5 fruit fly cellular contexts compared by ENCODE assay signal in genomic region chrX:1478276-1479122, dm6.
A peak's percentile ranks its signal among the peaks of the same experiment; 100 is the strongest.
TF ChIP-seq lines count a peak whose summit lies in the region.

TSS of gene rush (plus strand) at chrX:1478552.

- no peak for TF ChIP-seq CTCF in whole organism, embryonic (GFP tag; optimal IDR thresholded peaks at IDR 0.05; lab: Kevin White, UChicago)

TF ChIP-seq in whole organism, adult, 20 proteins besides CTCF, POLR2A, EP300 and RAD21:
- peak; percentile 44 for TF ChIP-seq ovo (GFP tag; optimal IDR thresholded peaks at IDR 0.05; lab: Kevin White, UChicago)
- TF ChIP-seq CG7101 (tag; optimal IDR thresholded peaks at IDR 0.05; lab: Kevin White, UChicago) = peak; percentile 38
- peak; percentile 73 for TF ChIP-seq pad (GFP tag; optimal IDR thresholded peaks at IDR 0.05; lab: Kevin White, UChicago)
- no peak for TF ChIP-seq tj (GFP tag; optimal IDR thresholded peaks at IDR 0.05; lab: Kevin White, UChicago)
- TF ChIP-seq CG7045 (GFP tag; optimal IDR thresholded peaks at IDR 0.05; lab: Kevin White, UChicago) = no peak
- TF ChIP-seq cic (GFP tag; optimal IDR thresholded peaks at IDR 0.05; lab: Kevin White, UChicago) = peak; percentile 4
- TF ChIP-seq CG1620 (GFP tag; optimal IDR thresholded peaks at IDR 0.05; lab: Kevin White, UChicago) = peak; percentile 49
- no peak for TF ChIP-seq kay (GFP tag; lab: Kevin White, UChicago; ENCODE audit: borderline replicate concordance)
- TF ChIP-seq Mnt (GFP tag; optimal IDR thresholded peaks at IDR 0.05; lab: Kevin White, UChicago) = peak; percentile 62
- TF ChIP-seq bab1 (GFP tag; optimal IDR thresholded peaks at IDR 0.05; lab: Kevin White, UChicago) = peak; percentile 21
- peak; percentile 59 for TF ChIP-seq Crg-1 (GFP tag; optimal IDR thresholded peaks at IDR 0.05; lab: Kevin White, UChicago)
- no peak for TF ChIP-seq CG14711 (tag; optimal IDR thresholded peaks at IDR 0.05; lab: Kevin White, UChicago)
- TF ChIP-seq Hr96 (GFP tag; optimal IDR thresholded peaks at IDR 0.05; lab: Kevin White, UChicago) = peak; percentile 43
- peak; percentile 23 for TF ChIP-seq CG11617 (GFP tag; optimal IDR thresholded peaks at IDR 0.05; lab: Kevin White, UChicago)
- TF ChIP-seq CG12768 (GFP tag; optimal IDR thresholded peaks at IDR 0.05; lab: Kevin White, UChicago) = no peak

TF ChIP-seq in whole organism, embryonic, 481 proteins besides CTCF, POLR2A, EP300 and RAD21 (continues in another document):
- TF ChIP-seq da (GFP tag; optimal IDR thresholded peaks at IDR 0.05; lab: Kevin White, UChicago) (no peak), CG12659 (GFP tag; optimal IDR thresholded peaks at IDR 0.05; lab: Kevin White, UChicago) (peak; percentile 58), sc (optimal IDR thresholded peaks at IDR 0.05; lab: Kevin White, UChicago) (no peak), sc (GFP tag; optimal IDR thresholded peaks at IDR 0.05; lab: Kevin White, UChicago) (no peak), pzg (GFP tag; optimal IDR thresholded peaks at IDR 0.05; lab: Kevin White, UChicago) (peak; percentile 82), yki (optimal IDR thresholded peaks at IDR 0.05; lab: Kevin White, UChicago) (no peak), chm (GFP tag; IDR thresholded peaks at IDR 0.05; lab: Robert Waterston, UW) (0 out of 2 replicates have a peak, but pooled peaks have one; percentile 20), CG10979 (tag; optimal IDR thresholded peaks at IDR 0.05; lab: Kevin White, UChicago) (no peak), Camta (GFP tag; optimal IDR thresholded peaks at IDR 0.05; lab: Kevin White, UChicago) (no peak), Adf1 (GFP tag; IDR thresholded peaks at IDR 0.05; lab: Robert Waterston, UW) (no peak), CG9609 (GFP tag; optimal IDR thresholded peaks at IDR 0.05; lab: Kevin White, UChicago) (no peak), Hr3 (GFP tag; optimal IDR thresholded peaks at IDR 0.05; lab: Kevin White, UChicago) (peak; percentile 2), CG11085 (GFP tag; IDR thresholded peaks at IDR 0.05; lab: Robert Waterston, UW) (no peak), BtbVII (GFP tag; optimal IDR thresholded peaks at IDR 0.05; lab: Kevin White, UChicago) (no peak), CG12744 (GFP tag; optimal IDR thresholded peaks at IDR 0.05; lab: Kevin White, UChicago) (no peak), CG17829 (tag; optimal IDR thresholded peaks at IDR 0.05; lab: Kevin White, UChicago) (peak; percentile 49), Blimp-1 (GFP tag; optimal IDR thresholded peaks at IDR 0.05; lab: Kevin White, UChicago) (no peak), Atf-2 (GFP tag; optimal IDR thresholded peaks at IDR 0.05; lab: Kevin White, UChicago) (no peak), dati (GFP tag; IDR thresholded peaks at IDR 0.05; lab: Robert Waterston, UW) (no peak), MBD-R2 (GFP tag; IDR thresholded peaks at IDR 0.05; lab: Robert Waterston, UW) (peak; percentile 69)

TF ChIP-seq in whole organism, prepupa, 60 proteins besides CTCF, POLR2A, EP300 and RAD21 (continues in another document):
- TF ChIP-seq dac (GFP tag; optimal IDR thresholded peaks at IDR 0.05; lab: Kevin White, UChicago) (peak; percentile 2), Sox14 (GFP tag; optimal IDR thresholded peaks at IDR 0.05; lab: Kevin White, UChicago) (peak; percentile 32), CG3032 (tag; optimal IDR thresholded peaks at IDR 0.05; lab: Kevin White, UChicago) (peak; percentile 22), ss (GFP tag; optimal IDR thresholded peaks at IDR 0.05; lab: Kevin White, UChicago) (peak in 1 of 2 experiments; percentile 15), dsx (GFP tag; optimal IDR thresholded peaks at IDR 0.05; lab: Kevin White, UChicago; ENCODE audit: poor library complexity, severe bottlenecking) (no peak), CG8119 (GFP tag; IDR thresholded peaks at IDR 0.05; lab: Robert Waterston, UW) (no peak), CG6808 (GFP tag; optimal IDR thresholded peaks at IDR 0.05; lab: Kevin White, UChicago) (peak; percentile 19), CG3919 (GFP tag; optimal IDR thresholded peaks at IDR 0.05; lab: Kevin White, UChicago) (peak; percentile 11), fkh (GFP tag; optimal IDR thresholded peaks at IDR 0.05; lab: Kevin White, UChicago) (peak; percentile 46), svp (GFP tag; lab: Kevin White, UChicago) (no peak), CG11762 (GFP tag; optimal IDR thresholded peaks at IDR 0.05; lab: Kevin White, UChicago; ENCODE audit: insufficient read depth) (no peak), spab (GFP tag; optimal IDR thresholded peaks at IDR 0.05; lab: Kevin White, UChicago) (no peak), acj6 (GFP tag; optimal IDR thresholded peaks at IDR 0.05; lab: Kevin White, UChicago) (peak; percentile 44), CG32006 (GFP tag; optimal IDR thresholded peaks at IDR 0.05; lab: Kevin White, UChicago) (peak; percentile 34), Ets96B (tag; optimal IDR thresholded peaks at IDR 0.05; lab: Kevin White, UChicago) (no peak), CG8632 (GFP tag; optimal IDR thresholded peaks at IDR 0.05; lab: Kevin White, UChicago) (no peak), CG7368 (GFP tag; optimal IDR thresholded peaks at IDR 0.05; lab: Kevin White, UChicago) (no peak), OdsH (GFP tag; optimal IDR thresholded peaks at IDR 0.05; lab: Kevin White, UChicago) (peak; percentile 48), pdm3 (GFP tag; optimal IDR thresholded peaks at IDR 0.05; lab: Kevin White, UChicago) (no peak), CG11902 (GFP tag; optimal IDR thresholded peaks at IDR 0.05; lab: Kevin White, UChicago) (peak; percentile 17)

TF ChIP-seq in whole organism, pupa, 21 proteins besides CTCF, POLR2A, EP300 and RAD21:
- TF ChIP-seq fd96Ca (GFP tag; IDR thresholded peaks at IDR 0.05; lab: Robert Waterston, UW) (peak; percentile 28; the same call in 1 of the 3 replicates), CG10348 (GFP tag; IDR thresholded peaks at IDR 0.05; lab: Robert Waterston, UW) (no peak), rn (GFP tag; IDR thresholded peaks at IDR 0.05; lab: Robert Waterston, UW) (no peak), EcR (GFP tag; optimal IDR thresholded peaks at IDR 0.05; lab: Kevin White, UChicago) (no peak), CG4496 (GFP tag; IDR thresholded peaks at IDR 0.05; lab: Robert Waterston, UW) (peak; percentile 60), CG17806 (tag; optimal IDR thresholded peaks at IDR 0.05; lab: Kevin White, UChicago) (no peak), gl (tag; optimal IDR thresholded peaks at IDR 0.05; lab: Kevin White, UChicago) (no peak), CG8159 (tag; optimal IDR thresholded peaks at IDR 0.05; lab: Kevin White, UChicago) (peak; percentile 16), Pif1A (GFP tag; optimal IDR thresholded peaks at IDR 0.05; lab: Kevin White, UChicago) (no peak), CG34367 (tag; optimal IDR thresholded peaks at IDR 0.05; lab: Kevin White, UChicago) (no peak), Snoo (tag; optimal IDR thresholded peaks at IDR 0.05; lab: Kevin White, UChicago) (no peak)

TF ChIP-seq in whole organism, wandering third instar larva, 38 proteins besides CTCF, POLR2A, EP300 and RAD21 (continues in another document):
- no peak for TF ChIP-seq sv (GFP tag; optimal IDR thresholded peaks at IDR 0.05; lab: Kevin White, UChicago)
- TF ChIP-seq h (GFP tag; optimal IDR thresholded peaks at IDR 0.05; lab: Kevin White, UChicago) = peak; percentile 21
- no peak for TF ChIP-seq OdsH (GFP tag; optimal IDR thresholded peaks at IDR 0.05; lab: Kevin White, UChicago)
- peak in 1 of 2 experiments; percentile 57 for TF ChIP-seq foxo (GFP tag; optimal IDR thresholded peaks at IDR 0.05; lab: Kevin White, UChicago)
- TF ChIP-seq Jra (GFP tag; optimal IDR thresholded peaks at IDR 0.05; lab: Kevin White, UChicago) = peak; percentile 13
- TF ChIP-seq usp (GFP tag; optimal IDR thresholded peaks at IDR 0.05; lab: Kevin White, UChicago) = no peak
- TF ChIP-seq Hr78 (GFP tag; optimal IDR thresholded peaks at IDR 0.05; lab: Kevin White, UChicago) = no peak
- TF ChIP-seq CG9705 (GFP tag; optimal IDR thresholded peaks at IDR 0.05; lab: Kevin White, UChicago) = peak; percentile 29
- peak; percentile 45 for TF ChIP-seq HLH106 (tag; optimal IDR thresholded peaks at IDR 0.05; lab: Kevin White, UChicago)
- TF ChIP-seq dl (GFP tag; optimal IDR thresholded peaks at IDR 0.05; lab: Kevin White, UChicago; ENCODE audit: insufficient read depth in 1 of 2, partially characterized antibody in 2 of 2) = no peak
- TF ChIP-seq Hnf4 (GFP tag; optimal IDR thresholded peaks at IDR 0.05; lab: Kevin White, UChicago) = no peak
- TF ChIP-seq Myc (optimal IDR thresholded peaks at IDR 0.05; lab: Kevin White, UChicago) = no peak
- no peak for TF ChIP-seq psq (GFP tag; optimal IDR thresholded peaks at IDR 0.05; lab: Kevin White, UChicago)
- TF ChIP-seq Mio (GFP tag; optimal IDR thresholded peaks at IDR 0.05; lab: Kevin White, UChicago) = no peak
- TF ChIP-seq brk (GFP tag; optimal IDR thresholded peaks at IDR 0.05; lab: Kevin White, UChicago) = no peak
- TF ChIP-seq ey (GFP tag; optimal IDR thresholded peaks at IDR 0.05; lab: Kevin White, UChicago) = peak; percentile 31
- no peak for TF ChIP-seq sage (GFP tag; optimal IDR thresholded peaks at IDR 0.05; lab: Kevin White, UChicago)
- TF ChIP-seq dsf (GFP tag; optimal IDR thresholded peaks at IDR 0.05; lab: Kevin White, UChicago; ENCODE audit: borderline replicate concordance) = no peak
- TF ChIP-seq br (GFP tag; optimal IDR thresholded peaks at IDR 0.05; lab: Kevin White, UChicago) = peak; percentile 23
- no peak for TF ChIP-seq dmrt93B (GFP tag; optimal IDR thresholded peaks at IDR 0.05; lab: Kevin White, UChicago)
- no peak for TF ChIP-seq N (GFP tag; optimal IDR thresholded peaks at IDR 0.05; lab: Kevin White, UChicago)
- peak; percentile 42 for TF ChIP-seq rgr (GFP tag; optimal IDR thresholded peaks at IDR 0.05; lab: Kevin White, UChicago)
- no peak for TF ChIP-seq GATAd (GFP tag; optimal IDR thresholded peaks at IDR 0.05; lab: Kevin White, UChicago)
- peak; percentile 9 for TF ChIP-seq Hr83 (GFP tag; optimal IDR thresholded peaks at IDR 0.05; lab: Kevin White, UChicago; ENCODE audit: poor library complexity, severe bottlenecking)
- TF ChIP-seq Abd-B (GFP tag; optimal IDR thresholded peaks at IDR 0.05; lab: Kevin White, UChicago) = no peak
- no peak for TF ChIP-seq Dif (GFP tag; optimal IDR thresholded peaks at IDR 0.05; lab: Kevin White, UChicago; ENCODE audit: partially characterized antibody)
- TF ChIP-seq lola (GFP tag; optimal IDR thresholded peaks at IDR 0.05; lab: Kevin White, UChicago) = no peak
- peak; percentile 42 for TF ChIP-seq fru (GFP tag; optimal IDR thresholded peaks at IDR 0.05; lab: Kevin White, UChicago)
- no peak for TF ChIP-seq Vsx2 (GFP tag; optimal IDR thresholded peaks at IDR 0.05; lab: Kevin White, UChicago; ENCODE audit: partially characterized antibody)
- no peak for TF ChIP-seq CrebA (GFP tag; optimal IDR thresholded peaks at IDR 0.05; lab: Kevin White, UChicago; ENCODE audit: borderline replicate concordance)
- peak; percentile 28 for TF ChIP-seq Sp1 (GFP tag; optimal IDR thresholded peaks at IDR 0.05; lab: Kevin White, UChicago)
- TF ChIP-seq Dfd (GFP tag; optimal IDR thresholded peaks at IDR 0.05; lab: Kevin White, UChicago) = no peak
- TF ChIP-seq pan (optimal IDR thresholded peaks at IDR 0.05; lab: Kevin White, UChicago) = no peak
- TF ChIP-seq CG32264 (GFP tag; optimal IDR thresholded peaks at IDR 0.05; lab: Kevin White, UChicago) = no peak
